Fruit fly (Drosophila melanogaster): Measurements from ENCODE around the gene Fas1.

Gene Fas1

dm6 chr3R:16650950-16651349 lies 25.9 kb downstream of the Fas1 start, which contains the start of gene Mettl4:
Mettl4 (minus strand) TSS chr3R:16651157.
- TF ChIP-seq GATAd (GFP tag; optimal IDR thresholded peaks at IDR 0.05) (no peak), rgr (GFP tag; optimal IDR thresholded peaks at IDR 0.05) (no peak), Abd-B (GFP tag; optimal IDR thresholded peaks at IDR 0.05) (no peak), Vsx2 (GFP tag; optimal IDR thresholded peaks at IDR 0.05; ENCODE audit: partially characterized antibody) (no peak), Myc (optimal IDR thresholded peaks at IDR 0.05) (no peak), h (GFP tag; optimal IDR thresholded peaks at IDR 0.05) (no peak), dmrt93B (GFP tag; optimal IDR thresholded peaks at IDR 0.05) (no peak), brk (GFP tag; optimal IDR thresholded peaks at IDR 0.05) (no peak), Dif (GFP tag; optimal IDR thresholded peaks at IDR 0.05; ENCODE audit: partially characterized antibody) (no peak)

DNA sequence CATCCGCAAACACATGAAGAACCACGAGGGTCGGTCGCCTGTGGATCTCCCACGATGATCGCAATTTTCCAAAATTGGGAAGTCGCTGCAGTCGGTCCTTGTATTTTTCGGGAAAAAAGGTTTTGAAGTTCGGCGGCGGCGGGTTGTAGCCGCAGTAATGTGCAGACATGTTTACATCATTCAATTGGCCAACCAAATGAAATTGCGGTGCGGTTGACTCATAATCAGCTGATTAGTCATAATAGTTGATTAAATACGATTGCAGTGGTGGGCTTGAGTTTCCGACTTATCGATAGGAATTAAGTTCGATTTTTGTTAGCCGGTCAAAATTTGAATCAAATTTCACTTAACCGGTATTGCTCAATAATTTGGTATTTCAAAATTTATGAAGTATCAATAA lies 27.1 kb downstream of the Fas1 start, which contains the start of gene CG14907:
TSS of gene CG14907 (minus strand) at position 229 of the 400 bp plus-strand sequence.
- TF ChIP-seq N (GFP tag; optimal IDR thresholded peaks at IDR 0.05) (no peak), Jra (GFP tag; optimal IDR thresholded peaks at IDR 0.05) (peak; percentile 14)

- no peak for TF ChIP-seq CG32264 (GFP tag; optimal IDR thresholded peaks at IDR 0.05)
- no peak for TF ChIP-seq br (GFP tag; optimal IDR thresholded peaks at IDR 0.05)
- no peak for TF ChIP-seq foxo (GFP tag; optimal IDR thresholded peaks at IDR 0.05)
- no peak for TF ChIP-seq tai (GFP tag; optimal IDR thresholded peaks at IDR 0.05)
- TF ChIP-seq Dfd (GFP tag; optimal IDR thresholded peaks at IDR 0.05) = no peak
- TF ChIP-seq Vsx2 (GFP tag; optimal IDR thresholded peaks at IDR 0.05; ENCODE audit: partially characterized antibody) = no peak
- no peak for TF ChIP-seq dsf (GFP tag; optimal IDR thresholded peaks at IDR 0.05; ENCODE audit: borderline replicate concordance)
- TF ChIP-seq ey (GFP tag; optimal IDR thresholded peaks at IDR 0.05) = no peak
- no peak for TF ChIP-seq brk (GFP tag; optimal IDR thresholded peaks at IDR 0.05)
- no peak for TF ChIP-seq rgr (GFP tag; optimal IDR thresholded peaks at IDR 0.05)
- TF ChIP-seq dmrt93B (GFP tag; optimal IDR thresholded peaks at IDR 0.05) = no peak
- TF ChIP-seq woc (GFP tag; optimal IDR thresholded peaks at IDR 0.05) = no peak
- TF ChIP-seq usp (GFP tag; optimal IDR thresholded peaks at IDR 0.05) = no peak
- TF ChIP-seq HLH106 (tag; optimal IDR thresholded peaks at IDR 0.05) = no peak
- TF ChIP-seq CrebA (GFP tag; optimal IDR thresholded peaks at IDR 0.05; ENCODE audit: borderline replicate concordance) = no peak
Observed at dm6 chr3R:16655000-16655493, 30.0 kb downstream of the Fas1 start.

DNA sequence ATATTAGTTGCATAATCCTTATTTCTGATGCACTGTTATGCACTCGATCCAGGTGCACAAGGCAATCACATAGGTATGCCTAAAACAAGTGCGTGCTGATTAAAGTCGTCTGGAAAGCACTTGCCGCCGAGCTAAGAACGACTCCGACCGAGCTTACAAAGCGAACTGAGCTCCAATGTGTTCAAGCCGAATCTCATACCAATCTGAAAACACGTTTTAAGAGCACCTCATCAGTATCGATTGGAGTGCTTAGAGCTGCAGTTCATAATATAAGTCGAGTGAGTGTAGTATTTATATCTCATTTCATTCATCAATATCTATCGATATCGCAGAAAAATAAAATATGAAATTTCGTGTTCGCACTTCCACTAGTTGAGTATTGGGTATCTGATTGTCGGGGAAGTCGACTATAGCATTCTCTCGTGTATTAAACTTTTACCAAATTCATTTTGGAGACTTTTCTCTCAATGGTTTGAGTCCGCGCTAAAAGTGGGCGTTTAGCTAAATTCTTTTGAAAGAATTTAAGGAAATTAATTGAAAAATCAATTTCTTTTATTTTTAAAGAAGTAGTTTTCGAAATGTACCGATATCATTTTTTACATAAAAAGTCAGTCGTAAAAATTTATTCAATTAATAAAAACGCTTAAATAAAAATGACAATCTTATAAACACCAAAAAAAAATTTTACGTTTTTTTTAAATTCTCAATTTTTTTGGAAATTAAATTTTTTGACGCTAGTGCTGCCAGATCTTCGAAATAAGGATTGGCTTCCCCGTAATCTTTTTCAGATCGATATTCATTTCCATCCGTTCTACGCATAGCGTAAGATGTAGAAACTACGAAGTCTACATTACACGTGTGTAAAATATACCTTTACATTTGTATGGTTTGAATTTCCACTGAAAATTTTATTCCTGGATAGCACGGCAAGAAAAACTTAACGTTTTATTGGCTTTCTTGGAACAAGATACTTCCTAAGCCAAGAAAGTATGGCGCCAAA lies 30.8 kb downstream of the Fas1 start, which contains the start of gene modSP:
TSS of gene modSP (minus strand) at position 169 of the 1,000 bp plus-strand sequence.
- no peak for TF ChIP-seq Hr83 (GFP tag; optimal IDR thresholded peaks at IDR 0.05; ENCODE audit: poor library complexity, severe bottlenecking)
- no peak for TF ChIP-seq dmrt93B (GFP tag; optimal IDR thresholded peaks at IDR 0.05)
- peak; percentile 60 for TF ChIP-seq fru (GFP tag; optimal IDR thresholded peaks at IDR 0.05)
- TF ChIP-seq Dif (GFP tag; optimal IDR thresholded peaks at IDR 0.05; ENCODE audit: partially characterized antibody) = peak; percentile 58
- TF ChIP-seq woc (GFP tag; optimal IDR thresholded peaks at IDR 0.05) = peak; percentile 18
- peak; percentile 13 for TF ChIP-seq Sp1 (GFP tag; optimal IDR thresholded peaks at IDR 0.05)
- peak; percentile 59 for TF ChIP-seq br (GFP tag; optimal IDR thresholded peaks at IDR 0.05)
- TF ChIP-seq CG32264 (GFP tag; optimal IDR thresholded peaks at IDR 0.05) = no peak
- TF ChIP-seq Hnf4 (GFP tag; optimal IDR thresholded peaks at IDR 0.05) = peak; percentile 7
- TF ChIP-seq rgr (GFP tag; optimal IDR thresholded peaks at IDR 0.05) = peak; percentile 49
- TF ChIP-seq h (GFP tag; optimal IDR thresholded peaks at IDR 0.05) = peak; percentile 42
- peak; percentile 74 for TF ChIP-seq Vsx2 (GFP tag; optimal IDR thresholded peaks at IDR 0.05; ENCODE audit: partially characterized antibody)
- no peak for TF ChIP-seq pan (optimal IDR thresholded peaks at IDR 0.05)
- peak in 1 of 2 experiments; percentile 57 for TF ChIP-seq foxo (GFP tag; optimal IDR thresholded peaks at IDR 0.05)
- TF ChIP-seq CrebA (GFP tag; optimal IDR thresholded peaks at IDR 0.05; ENCODE audit: borderline replicate concordance) = no peak
- peak; percentile 41 for TF ChIP-seq ey (GFP tag; optimal IDR thresholded peaks at IDR 0.05)

DNA sequence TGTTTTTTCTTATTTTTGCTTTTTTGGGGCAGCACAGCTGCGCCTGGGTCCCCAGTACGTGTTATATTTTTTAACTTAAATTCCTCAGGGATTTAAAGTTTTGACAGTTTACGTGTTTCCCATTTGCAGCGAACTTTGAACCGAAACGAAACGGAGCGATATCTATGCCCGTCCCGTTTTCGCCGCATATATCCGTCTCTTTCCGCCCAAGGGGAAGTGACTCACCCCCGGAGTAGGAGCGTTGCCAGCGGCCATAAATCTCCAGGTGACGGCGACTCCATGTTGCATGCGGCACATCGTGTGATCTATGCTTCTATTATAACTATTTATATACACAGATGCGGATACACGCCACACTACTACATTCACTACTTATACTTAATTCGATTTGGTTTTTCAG lies 36.7 kb downstream of the Fas1 start:
- TF ChIP-seq pan (optimal IDR thresholded peaks at IDR 0.05) (no peak), HLH106 (tag; optimal IDR thresholded peaks at IDR 0.05) (no peak), sage (GFP tag; optimal IDR thresholded peaks at IDR 0.05) (no peak), brk (GFP tag; optimal IDR thresholded peaks at IDR 0.05) (no peak), tai (GFP tag; optimal IDR thresholded peaks at IDR 0.05) (no peak), psq (GFP tag; optimal IDR thresholded peaks at IDR 0.05) (no peak), dl (GFP tag; optimal IDR thresholded peaks at IDR 0.05; ENCODE audit: insufficient read depth in 1 of 2, partially characterized antibody in 2 of 2) (no peak), jim (GFP tag; optimal IDR thresholded peaks at IDR 0.05) (no peak), fru (GFP tag; optimal IDR thresholded peaks at IDR 0.05) (no peak), CrebA (GFP tag; optimal IDR thresholded peaks at IDR 0.05; ENCODE audit: borderline replicate concordance) (no peak), N (GFP tag; optimal IDR thresholded peaks at IDR 0.05) (no peak), usp (GFP tag; optimal IDR thresholded peaks at IDR 0.05) (no peak), Dfd (GFP tag; optimal IDR thresholded peaks at IDR 0.05) (no peak)
